Fruit fly (Drosophila melanogaster) whole organism, embryonic: Measurements from ENCODE around the gene Cp7Fa.

Source experiments
- Adf1 ChIP-seq: fragments of 200-800 bp; sonication (Bioruptor generic); IDR thresholded peaks from 2 replicates; pipeline ENCODE4 v1.3.6; 2022; ENCODE audit warnings: missing biosample characterization, missing genetic modification characterization
- Atf6 ChIP-seq: fragments of 200-800 bp; sonication (Bioruptor generic); IDR thresholded peaks from 2 replicates; pipeline ENCODE4 v1.3.6; 2022; ENCODE audit warnings: missing biosample characterization, missing genetic modification characterization
- BEAF-32 ChIP-seq: fragments of 200-800 bp; sonication (Bioruptor generic); optimal IDR thresholded peaks from 3 replicates; lab custom pipeline; 2017; ENCODE audit warnings: missing biosample characterization, missing genetic modification characterization, mild to moderate bottlenecking, moderate library complexity, missing genetic modification reagents
- CG10979 ChIP-seq: fragments of 200-800 bp; sonication (Bioruptor generic); optimal IDR thresholded peaks from 2 replicates; lab custom pipeline; 2018; ENCODE audit warnings: missing biosample characterization, mild to moderate bottlenecking, missing genetic modification characterization, moderate library complexity
- CG11696 ChIP-seq: fragments of 200-800 bp; sonication (Bioruptor generic); IDR thresholded peaks from 2 replicates; pipeline ENCODE4 v1.3.6; 2022; ENCODE audit warnings: missing biosample characterization, missing genetic modification characterization
- CG13424 ChIP-seq: fragments of 200-800 bp; sonication (Bioruptor generic); optimal IDR thresholded peaks from 2 replicates; lab custom pipeline; 2019; ENCODE audit warnings: missing biosample characterization, mild to moderate bottlenecking, missing genetic modification characterization, moderate library complexity
- CG14050 ChIP-seq: fragments of 200-800 bp; sonication (Bioruptor generic); IDR thresholded peaks from 3 replicates; pipeline ENCODE4 v1.3.6; 2022; ENCODE audit warnings: missing biosample characterization, missing genetic modification characterization
- CG15601 ChIP-seq: fragments of 200-800 bp; sonication (Bioruptor generic); optimal IDR thresholded peaks from 3 replicates; lab custom pipeline; 2019; ENCODE audit warnings: missing biosample characterization, mild to moderate bottlenecking, missing genetic modification characterization, moderate library complexity
- CG15696 ChIP-seq: fragments of 200-800 bp; sonication (Bioruptor generic); optimal IDR thresholded peaks from 2 replicates; lab custom pipeline; 2019; ENCODE audit warnings: missing biosample characterization, mild to moderate bottlenecking, missing genetic modification characterization, moderate library complexity
- CG17359 ChIP-seq: fragments of 200-800 bp; sonication (Bioruptor generic); optimal IDR thresholded peaks from 3 replicates; lab custom pipeline; 2018; ENCODE audit warnings: missing biosample characterization, mild to moderate bottlenecking, missing genetic modification characterization, moderate library complexity
- CG2120 ChIP-seq: fragments of 200-800 bp; sonication (Bioruptor generic); optimal IDR thresholded peaks from 3 replicates; lab custom pipeline; 2016; ENCODE audit warnings: missing biosample characterization, missing genetic modification characterization
- CG2199 ChIP-seq: fragments of 200-800 bp; sonication (Bioruptor generic); IDR thresholded peaks from 3 replicates; pipeline ENCODE4 v1.3.6; 2022; ENCODE audit warnings: missing biosample characterization, missing genetic modification characterization
- CG30403 ChIP-seq: fragments of 200-800 bp; sonication (Bioruptor generic); optimal IDR thresholded peaks from 3 replicates; lab custom pipeline; 2016; ENCODE audit warnings: missing biosample characterization, missing genetic modification characterization
- CG3726 ChIP-seq: fragments of 200-800 bp; sonication (Bioruptor generic); IDR thresholded peaks from 3 replicates; pipeline ENCODE4, ENCODE4 v1.3.6; 2022; ENCODE audit warnings: missing biosample characterization, missing genetic modification characterization
- CG4282 ChIP-seq: fragments of 200-800 bp; sonication (Bioruptor generic); optimal IDR thresholded peaks from 2 replicates; lab custom pipeline; 2016; ENCODE audit warnings: missing biosample characterization, missing genetic modification characterization
- CG5180 ChIP-seq: fragments of 200-800 bp; sonication (Bioruptor generic); optimal IDR thresholded peaks from 3 replicates; lab custom pipeline; 2017; ENCODE audit warnings: missing biosample characterization, missing genetic modification characterization, mild to moderate bottlenecking, moderate library complexity, missing genetic modification reagents
- CG6654 ChIP-seq: fragments of 200-800 bp; sonication (Bioruptor generic); optimal IDR thresholded peaks from 2 replicates; lab custom pipeline; 2017; ENCODE audit warnings: missing biosample characterization, mild to moderate bottlenecking, missing genetic modification characterization
- CG6689 ChIP-seq: fragments of 200-800 bp; sonication (Bioruptor generic); IDR thresholded peaks from 2 replicates; pipeline ENCODE4 v1.3.6; 2022; ENCODE audit warnings: missing biosample characterization, missing genetic modification characterization
- CG6765 ChIP-seq: fragments of 200-800 bp; sonication (Bioruptor generic); optimal IDR thresholded peaks from 3 replicates; lab custom pipeline; 2017; ENCODE audit warnings: missing biosample characterization, mild to moderate bottlenecking, missing genetic modification characterization
- CG7963 ChIP-seq: fragments of 200-800 bp; sonication (Bioruptor generic); IDR thresholded peaks from 3 replicates; pipeline ENCODE4 v1.3.6; 2022; ENCODE audit warnings: missing biosample characterization, missing genetic modification characterization; ENCODE audit not compliant: partially characterized antibody
- CG7987 ChIP-seq: fragments of 200-800 bp; sonication (Bioruptor generic); optimal IDR thresholded peaks from 2 replicates; lab custom pipeline; 2018; ENCODE audit warnings: missing biosample characterization, mild to moderate bottlenecking, missing genetic modification characterization, moderate library complexity
- CG8388 ChIP-seq: fragments of 200-800 bp; sonication (Bioruptor generic); optimal IDR thresholded peaks from 2 replicates; lab custom pipeline; 2019; ENCODE audit warnings: missing biosample characterization, mild to moderate bottlenecking, missing genetic modification characterization, moderate library complexity
- Camta ChIP-seq: fragments of 200-800 bp; sonication (Bioruptor generic); optimal IDR thresholded peaks from 2 replicates; lab custom pipeline; 2016; ENCODE audit warnings: missing biosample characterization, missing genetic modification characterization
- Ets97D ChIP-seq: fragments of 200-800 bp; sonication (Bioruptor generic); optimal IDR thresholded peaks from 3 replicates; lab custom pipeline; 2016; ENCODE audit warnings: missing biosample characterization, missing genetic modification characterization
- Hmr ChIP-seq: fragments of 200-800 bp; sonication (Bioruptor generic); optimal IDR thresholded peaks from 3 replicates; lab custom pipeline; 2017; ENCODE audit warnings: mild to moderate bottlenecking, missing biosample characterization, missing genetic modification reagents, missing genetic modification characterization
- Hr78 ChIP-seq, 2 experiments: fragments of 200-800 bp in 1 of 2; fragments of >200 bp in 1 of 2; sonication (Bioruptor generic) in 1 of 2; optimal IDR thresholded peaks; 2 replicates each; lab custom pipeline; 2017 to 2019; ENCODE audit warnings: missing biosample characterization in 2 of 2, missing genetic modification characterization in 2 of 2, mild to moderate bottlenecking in 1 of 2, moderate library complexity in 1 of 2
- Jarid2 ChIP-seq: fragments of 200-800 bp; sonication (Bioruptor generic); optimal IDR thresholded peaks from 3 replicates; lab custom pipeline; 2017; ENCODE audit warnings: mild to moderate bottlenecking, missing biosample characterization, missing genetic modification reagents, missing genetic modification characterization
- NFAT ChIP-seq: fragments of 200-800 bp; sonication (Bioruptor generic); IDR thresholded peaks from 2 replicates; pipeline ENCODE4 v1.3.6; 2022; ENCODE audit warnings: missing biosample characterization, missing genetic modification characterization
- Scr ChIP-seq: fragments of 200-800 bp; sonication (Bioruptor generic); IDR thresholded peaks from 2 replicates; pipeline ENCODE4 v1.3.6; 2022; ENCODE audit warnings: missing biosample characterization, missing genetic modification characterization; ENCODE audit not compliant: partially characterized antibody
- Side ChIP-seq: fragments of 200-800 bp; sonication (Bioruptor generic); optimal IDR thresholded peaks from 2 replicates; lab custom pipeline; 2016; ENCODE audit warnings: missing biosample characterization, missing genetic modification characterization
- TFAM ChIP-seq: fragments of 200-800 bp; sonication (Bioruptor generic); optimal IDR thresholded peaks from 2 replicates; lab custom pipeline; 2017; ENCODE audit warnings: missing biosample characterization, missing genetic modification characterization, inconsistent platforms
- br ChIP-seq: fragments of >200 bp; optimal IDR thresholded peaks from 2 replicates; lab custom pipeline; 2017
- chif ChIP-seq, 2 experiments: fragments of 200-800 bp; sonication (Bioruptor generic); optimal IDR thresholded peaks; 3 replicates each; lab custom pipeline; 2016; ENCODE audit warnings: missing biosample characterization in 2 of 2, missing genetic modification characterization in 2 of 2
- crol ChIP-seq: fragments of 200-800 bp; sonication (Bioruptor generic); IDR thresholded peaks from 2 replicates; pipeline ENCODE4 v1.3.6; 2022; ENCODE audit warnings: missing biosample characterization, missing genetic modification characterization
- dimm ChIP-seq: fragments of 200-800 bp; sonication (Bioruptor generic); IDR thresholded peaks from 2 replicates; pipeline ENCODE4 v1.3.6; 2022; ENCODE audit warnings: missing biosample characterization, missing genetic modification characterization
- dmrt99B ChIP-seq: fragments of 200-800 bp; sonication (Bioruptor generic); optimal IDR thresholded peaks from 2 replicates; lab custom pipeline; 2018; ENCODE audit warnings: missing biosample characterization, mild to moderate bottlenecking, missing genetic modification characterization, moderate library complexity
- fd102C ChIP-seq: fragments of 200-800 bp; sonication (Bioruptor generic); optimal IDR thresholded peaks from 2 replicates; lab custom pipeline; 2018; ENCODE audit warnings: missing biosample characterization, mild to moderate bottlenecking, missing genetic modification characterization, moderate library complexity
- fd3F ChIP-seq: fragments of 200-800 bp; sonication (Bioruptor generic); optimal IDR thresholded peaks from 2 replicates; lab custom pipeline; 2018; ENCODE audit warnings: missing biosample characterization, mild to moderate bottlenecking, missing genetic modification characterization, moderate library complexity
- fu2 ChIP-seq: fragments of 200-800 bp; sonication (Bioruptor generic); optimal IDR thresholded peaks from 2 replicates; lab custom pipeline; 2016; ENCODE audit warnings: missing biosample characterization, missing genetic modification characterization
- gem ChIP-seq: fragments of 200-800 bp; sonication (Bioruptor generic); optimal IDR thresholded peaks from 2 replicates; lab custom pipeline; 2019; ENCODE audit warnings: missing biosample characterization, mild to moderate bottlenecking, missing genetic modification characterization, moderate library complexity
- grn ChIP-seq: fragments of 200-800 bp; sonication (Bioruptor generic); optimal IDR thresholded peaks from 3 replicates; lab custom pipeline; 2017; ENCODE audit warnings: missing biosample characterization, missing genetic modification characterization
- gsb ChIP-seq: fragments of 200-800 bp; sonication (Bioruptor generic); IDR thresholded peaks from 2 replicates; pipeline ENCODE4 v1.3.6; 2022; ENCODE audit warnings: missing biosample characterization, missing genetic modification characterization
- lmd ChIP-seq: fragments of 200-800 bp; sonication (Bioruptor generic); IDR thresholded peaks from 2 replicates; pipeline ENCODE4 v1.3.6; 2022; ENCODE audit warnings: missing biosample characterization, missing genetic modification characterization
- odd ChIP-seq: fragments of 200-800 bp; sonication (Bioruptor generic); optimal IDR thresholded peaks from 2 replicates; lab custom pipeline; 2017; ENCODE audit warnings: missing biosample characterization, mild to moderate bottlenecking, missing genetic modification characterization
- sd ChIP-seq: fragments of 200-800 bp; sonication (Bioruptor generic); optimal IDR thresholded peaks from 3 replicates; lab custom pipeline; 2018; ENCODE audit warnings: missing biosample characterization, mild to moderate bottlenecking, missing genetic modification characterization, moderate library complexity
- sens ChIP-seq: fragments of 200-800 bp; sonication (Bioruptor generic); peaks from one replicate; lab custom pipeline; 2016; ENCODE audit warnings: missing biosample characterization, missing genetic modification characterization
- zen ChIP-seq: fragments of 200-800 bp; sonication (Bioruptor generic); optimal IDR thresholded peaks from 3 replicates; lab custom pipeline; 2018; ENCODE audit warnings: missing biosample characterization, mild to moderate bottlenecking, missing genetic modification characterization, moderate library complexity
- zen2 ChIP-seq: fragments of 200-800 bp; sonication (Bioruptor generic); IDR thresholded peaks from 3 replicates; pipeline ENCODE4 v1.3.6; 2022; ENCODE audit warnings: missing biosample characterization, missing genetic modification characterization; ENCODE audit not compliant: partially characterized antibody
- zfh1 ChIP-seq: fragments of 200-800 bp; sonication (Bioruptor generic); IDR thresholded peaks from 3 replicates; pipeline ENCODE4 v1.3.6; 2022; ENCODE audit warnings: missing biosample characterization, missing genetic modification characterization

Cp7Fa gene

DNA sequence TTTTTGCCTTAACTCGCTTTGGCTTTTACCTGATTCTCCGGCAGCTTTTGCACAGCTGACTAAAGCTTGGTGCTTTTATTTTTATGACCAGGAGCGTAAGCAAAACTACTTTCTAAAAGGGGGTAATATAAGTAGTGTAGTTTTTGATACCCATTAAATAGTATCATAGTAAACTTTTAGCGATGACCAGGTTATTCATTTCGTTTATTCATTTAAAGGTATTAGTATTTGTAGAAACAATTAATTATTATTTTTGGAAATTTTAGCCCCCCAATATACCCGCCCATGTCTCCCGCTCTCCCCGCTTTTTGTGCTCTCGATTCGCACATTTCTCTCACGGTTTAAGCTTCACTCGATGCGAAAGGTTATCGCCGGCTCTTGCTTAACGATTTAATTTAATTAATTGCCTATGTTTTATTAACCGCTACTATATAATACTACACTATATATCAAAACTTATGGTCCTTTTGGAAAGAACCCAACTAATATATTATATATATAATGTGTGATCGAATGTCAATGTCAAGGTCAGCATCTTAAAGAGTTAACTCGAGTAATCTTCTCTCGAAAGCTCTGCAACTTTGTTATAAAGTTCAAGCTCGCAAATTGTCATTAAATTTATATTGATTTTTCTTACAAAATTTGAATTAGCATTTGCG is 6.2 kb upstream of the Cp7Fa start, which contains the start of gene Sptr (continued):
- peak; percentile 89 for TF ChIP-seq CG17359 (tag; lab: Kevin White, UChicago)
- TF ChIP-seq dmrt99B (tag; lab: Kevin White, UChicago) = peak; percentile 92
- peak; percentile 72 for TF ChIP-seq CG11696 (GFP tag; lab: Robert Waterston, UW)
- TF ChIP-seq gsb (GFP tag; lab: Robert Waterston, UW) = peak; percentile 86
- TF ChIP-seq CG7963 (GFP tag; lab: Robert Waterston, UW) = no peak
- TF ChIP-seq chif (GFP tag; optimal IDR thresholded peaks at IDR 0.05; lab: Kevin White, UChicago) = peak; percentile 57 to 58
- TF ChIP-seq CG2199 = 0 out of 3 replicates have a peak, but pooled peaks have one; percentile 36
- TF ChIP-seq Jarid2 = peak; percentile 52
- peak; percentile 7 for TF ChIP-seq CG4282 (GFP tag; lab: Kevin White, UChicago)
- peak; percentile 41 for TF ChIP-seq CG15696 (tag; lab: Kevin White, UChicago)
- peak; percentile 36 for TF ChIP-seq grn (GFP tag; lab: Kevin White, UChicago)
- TF ChIP-seq zen2 (GFP tag; lab: Robert Waterston, UW) = no peak
- no peak for TF ChIP-seq fd102C (GFP tag; lab: Kevin White, UChicago)
- peak; percentile 35; the same call in 1 of the 2 replicates for TF ChIP-seq crol (GFP tag; lab: Robert Waterston, UW)
- peak; percentile 85 for TF ChIP-seq zfh1 (GFP tag; lab: Robert Waterston, UW)
- peak; percentile 90 for TF ChIP-seq sens (GFP tag; lab: Kevin White, UChicago)
- peak; percentile 90 for TF ChIP-seq CG30403 (GFP tag; lab: Kevin White, UChicago)
- peak; percentile 86 for TF ChIP-seq odd (GFP tag; lab: Kevin White, UChicago)
- TF ChIP-seq CG7987 = peak; percentile 43
- peak in 1 of 2 experiments; percentile 63 for TF ChIP-seq Hr78 (GFP tag; optimal IDR thresholded peaks at IDR 0.05; lab: Kevin White, UChicago)
- TF ChIP-seq BEAF-32 (GFP tag; lab: Kevin White, UChicago) = no peak
- TF ChIP-seq CG6765 (GFP tag; lab: Kevin White, UChicago) = peak; percentile 91
- peak; percentile 91 for TF ChIP-seq CG13424 (tag; lab: Kevin White, UChicago)
- TF ChIP-seq CG14050 = peak; percentile 82
- peak; percentile 90 for TF ChIP-seq NFAT (GFP tag; lab: Robert Waterston, UW)
- no peak for TF ChIP-seq TFAM (GFP tag; lab: Kevin White, UChicago)
- TF ChIP-seq Adf1 (GFP tag; lab: Robert Waterston, UW) = peak; percentile 74
- peak; percentile 96 for TF ChIP-seq Hmr (GFP tag; lab: Kevin White, UChicago)
- TF ChIP-seq dimm (GFP tag; lab: Robert Waterston, UW) = peak; percentile 65
- peak; percentile 58 for TF ChIP-seq Camta
- TF ChIP-seq sd = peak; percentile 65
- peak; percentile 86 for TF ChIP-seq fd3F (GFP tag; lab: Kevin White, UChicago)
- no peak for TF ChIP-seq Scr (GFP tag; lab: Robert Waterston, UW)
- TF ChIP-seq CG3726 = peak; percentile 73; the same call in 2 of the 3 replicates
- TF ChIP-seq CG8388 (GFP tag; lab: Kevin White, UChicago) = peak; percentile 60
- peak; percentile 71 for TF ChIP-seq Side
- peak; percentile 12 for TF ChIP-seq CG6654
- peak; percentile 92 for TF ChIP-seq lmd (GFP tag; lab: Robert Waterston, UW)
- TF ChIP-seq br = no peak
- peak; percentile 31 for TF ChIP-seq zen (tag; lab: Kevin White, UChicago)
- TF ChIP-seq fu2 = peak; percentile 64
- TF ChIP-seq Atf6 (GFP tag; lab: Robert Waterston, UW) = peak; percentile 95
- TF ChIP-seq CG2120 (GFP tag; lab: Kevin White, UChicago) = peak; percentile 96
- peak; percentile 71 for TF ChIP-seq CG5180 (GFP tag; lab: Kevin White, UChicago)
- TF ChIP-seq CG6689 = peak; percentile 89
- TF ChIP-seq CG15601 (tag; lab: Kevin White, UChicago) = peak; percentile 58
- peak; percentile 63 for TF ChIP-seq CG10979 (tag; lab: Kevin White, UChicago)
- peak; percentile 93 for TF ChIP-seq gem (tag; lab: Kevin White, UChicago)
- peak; percentile 21 for TF ChIP-seq Ets97D
